Worm (Caenorhabditis elegans) whole organism, L3 larva: ENCODE results near the gene srd-30.

Experiments used
- R02D3.7 ChIP-seq: fragments of 150-350 bp; optimal IDR thresholded peaks from 2 replicates; lab custom pipeline; 2014; ENCODE audit warnings: missing biosample characterization, missing genetic modification characterization
- ZK546.5 ChIP-seq: sonication (generic microtip); optimal IDR thresholded peaks from 2 replicates; lab custom pipeline; 2017; ENCODE audit warnings: missing biosample characterization, missing genetic modification characterization
- aly-2 ChIP-seq: fragments of 150-350 bp; optimal IDR thresholded peaks from 2 replicates; lab custom pipeline; 2014; ENCODE audit warnings: missing biosample characterization, missing genetic modification characterization
- ama-1 ChIP-seq: fragments of 150-350 bp; optimal IDR thresholded peaks from 2 replicates; lab custom pipeline; 2018
- ceh-16 ChIP-seq: sonication (generic microtip); optimal IDR thresholded peaks from 2 replicates; lab custom pipeline; 2017; ENCODE audit warnings: missing biosample characterization, missing genetic modification characterization
- ceh-28 ChIP-seq: fragments of 150-350 bp; optimal IDR thresholded peaks from 2 replicates; lab custom pipeline; 2014; ENCODE audit warnings: missing biosample characterization, missing genetic modification reagents, missing genetic modification characterization
- ceh-82 ChIP-seq: fragments of 150-350 bp; optimal IDR thresholded peaks from 2 replicates; lab custom pipeline; 2014; ENCODE audit warnings: missing biosample characterization, missing genetic modification characterization
- egl-27 ChIP-seq: sonication (generic microtip); optimal IDR thresholded peaks from 4 replicates; lab custom pipeline; 2017; ENCODE audit warnings: missing biosample characterization, missing genetic modification reagents, missing genetic modification characterization
- egl-5 ChIP-seq: fragments of 150-350 bp; optimal IDR thresholded peaks from 2 replicates; lab custom pipeline; 2017; ENCODE audit warnings: missing biosample characterization, missing genetic modification reagents, missing genetic modification characterization, inconsistent platforms
- elt-1 ChIP-seq: fragments of 150-350 bp; optimal IDR thresholded peaks from 2 replicates; lab custom pipeline; 2014; ENCODE audit warnings: missing biosample characterization, missing genetic modification characterization
- elt-2 ChIP-seq: sonication (generic microtip); optimal IDR thresholded peaks from 2 replicates; lab custom pipeline; 2016; ENCODE audit warnings: missing genetic modification reagents, mild to moderate bottlenecking, missing genetic modification characterization, missing compliant biosample characterization
- elt-3 ChIP-seq, 3 experiments: fragments of 150-350 bp in 1 of 3; sonication (generic microtip) in 2 of 3; optimal IDR thresholded peaks; 2 replicates in 2 of 3; 4 replicates in 1 of 3; lab custom pipeline; 2014 to 2017; ENCODE audit warnings: missing biosample characterization in 3 of 3, missing genetic modification characterization in 3 of 3
- eor-1 ChIP-seq, 2 experiments: fragments of 150-350 bp; optimal IDR thresholded peaks; 2 replicates each; lab custom pipeline; 2014 to 2018; ENCODE audit warnings: missing biosample characterization in 2 of 2, missing genetic modification characterization in 2 of 2
- fkh-2 ChIP-seq: fragments of 150-350 bp; optimal IDR thresholded peaks from 2 replicates; lab custom pipeline; 2014; ENCODE audit warnings: missing biosample characterization, missing genetic modification reagents, missing genetic modification characterization
- fos-1 ChIP-seq: fragments of 150-350 bp; optimal IDR thresholded peaks from 2 replicates; lab custom pipeline; 2014; ENCODE audit warnings: missing biosample characterization, missing genetic modification characterization
- hmg-11 ChIP-seq: sonication (generic microtip); optimal IDR thresholded peaks from 2 replicates; lab custom pipeline; 2016; ENCODE audit warnings: missing genetic modification characterization, missing compliant biosample characterization
- jun-1 ChIP-seq: fragments of 150-350 bp; optimal IDR thresholded peaks from 2 replicates; lab custom pipeline; 2014; ENCODE audit warnings: missing biosample characterization, missing genetic modification reagents, missing genetic modification characterization
- lin-15B ChIP-seq: fragments of 150-350 bp; optimal IDR thresholded peaks from 2 replicates; lab custom pipeline; 2014; ENCODE audit warnings: missing biosample characterization, missing genetic modification characterization
- lin-39 ChIP-seq: fragments of 150-350 bp; optimal IDR thresholded peaks from 2 replicates; lab custom pipeline; 2018; ENCODE audit warnings: missing biosample characterization, missing genetic modification reagents, missing genetic modification characterization
- lsy-12 ChIP-seq: sonication (generic microtip); optimal IDR thresholded peaks from 2 replicates; lab custom pipeline; 2016; ENCODE audit warnings: mild to moderate bottlenecking, missing genetic modification characterization, missing compliant biosample characterization
- nfya-1 ChIP-seq: sonication (generic microtip); optimal IDR thresholded peaks from 2 replicates; lab custom pipeline; 2017; ENCODE audit warnings: missing genetic modification characterization, mild to moderate bottlenecking, missing compliant biosample characterization, antibody characterized with exemption, moderate library complexity; ENCODE audit not compliant: insufficient read depth
- nhr-23 ChIP-seq: fragments of 150-350 bp; optimal IDR thresholded peaks from 2 replicates; lab custom pipeline; 2014; ENCODE audit warnings: missing biosample characterization, missing genetic modification reagents, missing genetic modification characterization
- nhr-25 ChIP-seq: sonication (generic microtip); optimal IDR thresholded peaks from 2 replicates; lab custom pipeline; 2017; ENCODE audit warnings: missing biosample characterization, missing genetic modification characterization
- nhr-28 ChIP-seq: fragments of 150-350 bp; optimal IDR thresholded peaks from 2 replicates; lab custom pipeline; 2014; ENCODE audit warnings: missing biosample characterization, missing genetic modification characterization
- nhr-43 ChIP-seq: sonication (generic microtip); optimal IDR thresholded peaks from 2 replicates; lab custom pipeline; 2016; ENCODE audit warnings: mild to moderate bottlenecking, missing genetic modification characterization, missing compliant biosample characterization; ENCODE audit not compliant: poor library complexity, severe bottlenecking
- nhr-67 ChIP-seq: fragments of 150-350 bp; optimal IDR thresholded peaks from 2 replicates; lab custom pipeline; 2014; ENCODE audit warnings: missing biosample characterization, missing genetic modification characterization
- nhr-76 ChIP-seq: fragments of 150-350 bp; sonication (generic microtip); optimal IDR thresholded peaks from 5 replicates; lab custom pipeline; 2014; ENCODE audit warnings: missing biosample characterization, missing genetic modification characterization
- nhr-77 ChIP-seq: fragments of 150-350 bp; optimal IDR thresholded peaks from 2 replicates; lab custom pipeline; 2014; ENCODE audit warnings: missing biosample characterization, missing genetic modification characterization
- pha-4 ChIP-seq: fragments of 150-350 bp; optimal IDR thresholded peaks from 2 replicates; lab custom pipeline; 2014; ENCODE audit warnings: missing biosample characterization, missing genetic modification reagents, missing genetic modification characterization
- pqm-1 ChIP-seq: fragments of 150-350 bp; optimal IDR thresholded peaks from 2 replicates; lab custom pipeline; 2017; ENCODE audit warnings: missing biosample characterization, missing genetic modification characterization, inconsistent platforms
- sea-2 ChIP-seq: fragments of 150-350 bp; sonication (generic microtip); optimal IDR thresholded peaks from 4 replicates; lab custom pipeline; 2014; ENCODE audit warnings: missing biosample characterization, missing genetic modification reagents, missing genetic modification characterization
- skn-1 ChIP-seq: fragments of 150-350 bp; optimal IDR thresholded peaks from 2 replicates; lab custom pipeline; 2014; ENCODE audit warnings: missing biosample characterization, missing genetic modification characterization
- snpc-4 ChIP-seq: fragments of 150-350 bp; optimal IDR thresholded peaks from 2 replicates; lab custom pipeline; 2014; ENCODE audit warnings: missing biosample characterization, missing genetic modification characterization
- tbx-2 ChIP-seq: sonication (generic microtip); optimal IDR thresholded peaks from 2 replicates; lab custom pipeline; 2016; ENCODE audit warnings: mild to moderate bottlenecking, missing genetic modification characterization, missing compliant biosample characterization
- unc-39 ChIP-seq: sonication (generic microtip); optimal IDR thresholded peaks from 4 replicates; lab custom pipeline; 2017; ENCODE audit warnings: missing biosample characterization, missing genetic modification characterization
- unc-62 ChIP-seq: fragments of 150-350 bp; sonication (generic microtip); optimal IDR thresholded peaks from 4 replicates; lab custom pipeline; 2014; ENCODE audit warnings: missing biosample characterization, missing genetic modification reagents, missing genetic modification characterization
- zag-1 ChIP-seq: fragments of 150-350 bp; optimal IDR thresholded peaks from 2 replicates; lab custom pipeline; 2014; ENCODE audit warnings: missing biosample characterization, missing genetic modification characterization
- ztf-4 ChIP-seq: fragments of 150-350 bp; optimal IDR thresholded peaks from 2 replicates; lab custom pipeline; 2014; ENCODE audit warnings: missing biosample characterization, missing genetic modification characterization

srd-30 gene

ce11 chrV:7629504-7629903, at the start of gene srd-30:
srd-30 (plus strand) TSS chrV:7629804.
- TF ChIP-seq unc-62 (GFP tag; lab: Kevin White, UChicago) (no peak), snpc-4 (tag; lab: Kevin White, UChicago) (no peak), nhr-25 (tag; lab: Kevin White, UChicago) (no peak), nhr-23 (no peak), ZK546.5 (tag; lab: Kevin White, UChicago) (no peak), lin-15B (tag; lab: Kevin White, UChicago) (no peak), eor-1 (tag; optimal IDR thresholded peaks at IDR 0.05; lab: Kevin White, UChicago) (no peak), fos-1 (no peak), aly-2 (tag; lab: Kevin White, UChicago) (no peak), nhr-43 (tag; lab: Kevin White, UChicago) (no peak), nhr-67 (tag; lab: Kevin White, UChicago) (no peak), ceh-16 (tag; lab: Kevin White, UChicago) (no peak), egl-27 (tag; lab: Kevin White, UChicago) (no peak)

- TF ChIP-seq egl-27 (tag; lab: Kevin White, UChicago) = no peak
- peak; percentile 69 for TF ChIP-seq pha-4
- peak; percentile 18 for TF ChIP-seq egl-5 (tag; lab: Kevin White, UChicago)
- TF ChIP-seq pqm-1 (tag; lab: Kevin White, UChicago) = peak; percentile 23
- TF ChIP-seq nhr-23 = peak; percentile 61
- no peak for TF ChIP-seq elt-3 (tag; optimal IDR thresholded peaks at IDR 0.05; lab: Kevin White, UChicago)
- TF ChIP-seq lin-15B (tag; lab: Kevin White, UChicago) = peak; percentile 73
- TF ChIP-seq ama-1 = no peak
- no peak for TF ChIP-seq sea-2
- peak; percentile 31 for TF ChIP-seq R02D3.7 (tag; lab: Kevin White, UChicago)
- TF ChIP-seq lsy-12 (tag; lab: Kevin White, UChicago) = no peak
- peak; percentile 46 for TF ChIP-seq hmg-11 (tag; lab: Kevin White, UChicago)
- no peak for TF ChIP-seq zag-1 (tag; lab: Kevin White, UChicago)
- no peak for TF ChIP-seq fos-1
- peak; percentile 61 for TF ChIP-seq nfya-1 (tag; lab: Kevin White, UChicago)
- peak; percentile 85 for TF ChIP-seq ceh-28 (tag; lab: Kevin White, UChicago)
- peak; percentile 32 for TF ChIP-seq nhr-25 (tag; lab: Kevin White, UChicago)
- TF ChIP-seq eor-1 (tag; optimal IDR thresholded peaks at IDR 0.05; lab: Kevin White, UChicago) = no peak
- TF ChIP-seq aly-2 (tag; lab: Kevin White, UChicago) = no peak
- no peak for TF ChIP-seq lin-39 (tag; lab: Kevin White, UChicago)
- TF ChIP-seq tbx-2 (tag; lab: Kevin White, UChicago) = no peak
- TF ChIP-seq ztf-4 = no peak
- no peak for TF ChIP-seq nhr-28 (tag; lab: Kevin White, UChicago)
- no peak for TF ChIP-seq fkh-2 (tag; lab: Kevin White, UChicago)
- TF ChIP-seq snpc-4 (tag; lab: Kevin White, UChicago) = peak; percentile 45
- no peak for TF ChIP-seq nhr-76
- no peak for TF ChIP-seq ceh-82 (tag; lab: Kevin White, UChicago)
These were observed 49.2 kb upstream of the srd-30 start, which contains the start of gene ets-6 for ce11 chrV:7580378-7580777. ets-6 (minus strand) TSS chrV:7580546.

- TF ChIP-seq elt-2 (tag; lab: Kevin White, UChicago) (peak; percentile 7), hmg-11 (tag; lab: Kevin White, UChicago) (peak; percentile 74), nhr-28 (tag; lab: Kevin White, UChicago) (no peak), elt-1 (no peak), nhr-23 (peak; percentile 43), fos-1 (no peak), lin-15B (tag; lab: Kevin White, UChicago) (peak; percentile 70), skn-1 (tag; lab: Kevin White, UChicago) (no peak), zag-1 (tag; lab: Kevin White, UChicago) (no peak), nhr-43 (tag; lab: Kevin White, UChicago) (peak; percentile 42), jun-1 (tag; lab: Kevin White, UChicago) (no peak), unc-39 (tag; lab: Kevin White, UChicago) (no peak), unc-62 (GFP tag; lab: Kevin White, UChicago) (no peak), nhr-77 (tag; lab: Kevin White, UChicago) (no peak), pha-4 (peak; percentile 79), snpc-4 (tag; lab: Kevin White, UChicago) (peak; percentile 44), nfya-1 (tag; lab: Kevin White, UChicago) (peak; percentile 70)
These were observed 42.0 kb upstream of the srd-30 start, which contains the start of the genes F19F10.11 and C50E3.5 for ce11 chrV:7587637-7588036. F19F10.11 (minus strand) TSS chrV:7587704. C50E3.5 (plus strand) TSS chrV:7587996.
